Worm (Caenorhabditis elegans) whole organism, mixed stage, embryonic: ENCODE results near the gene sel-1.

Experiments
- M03D4.4 ChIP-seq: sonication (generic microtip); optimal IDR thresholded peaks from 2 replicates; lab custom pipeline; 2017; ENCODE audit warnings: mild to moderate bottlenecking, missing genetic modification characterization, missing compliant biosample characterization
- bed-3 ChIP-seq: fragments of 200-800 bp; sonication (Bioruptor generic); optimal IDR thresholded peaks from 3 replicates; lab custom pipeline; 2018; ENCODE audit warnings: mild to moderate bottlenecking, missing genetic modification characterization, moderate library complexity, missing compliant biosample characterization
- blmp-1 ChIP-seq: fragments of 150-350 bp; optimal IDR thresholded peaks from 2 replicates; lab custom pipeline; 2014; ENCODE audit warnings: missing biosample characterization, missing genetic modification characterization
- ceh-39 ChIP-seq: fragments of 150-350 bp; optimal IDR thresholded peaks from 2 replicates; lab custom pipeline; 2014; ENCODE audit warnings: missing biosample characterization, missing genetic modification characterization
- ceh-43 ChIP-seq: fragments of 200-800 bp; sonication (Bioruptor generic); optimal IDR thresholded peaks from 2 replicates; lab custom pipeline; 2018; ENCODE audit warnings: mild to moderate bottlenecking, missing genetic modification characterization, moderate library complexity, missing compliant biosample characterization
- ceh-83 ChIP-seq: fragments of 200-800 bp; sonication (Bioruptor generic); optimal IDR thresholded peaks from 2 replicates; lab custom pipeline; 2018; ENCODE audit warnings: mild to moderate bottlenecking, missing genetic modification characterization, missing compliant biosample characterization
- ces-1 ChIP-seq: fragments of 150-350 bp; optimal IDR thresholded peaks from 2 replicates; lab custom pipeline; 2014; ENCODE audit warnings: missing biosample characterization, missing genetic modification reagents, missing genetic modification characterization
- cnd-1 ChIP-seq: fragments of 200-800 bp; sonication (Bioruptor generic); optimal IDR thresholded peaks from 2 replicates; lab custom pipeline; 2018; ENCODE audit warnings: mild to moderate bottlenecking, missing genetic modification characterization, missing compliant biosample characterization
- drap-1 ChIP-seq: fragments of 200-800 bp; sonication (Bioruptor generic); optimal IDR thresholded peaks from 3 replicates; lab custom pipeline; 2018; ENCODE audit warnings: mild to moderate bottlenecking, missing genetic modification characterization, missing compliant biosample characterization
- elt-1 ChIP-seq: sonication (generic microtip); optimal IDR thresholded peaks from 2 replicates; lab custom pipeline; 2017; ENCODE audit warnings: missing genetic modification characterization, mild to moderate bottlenecking, missing compliant biosample characterization, antibody characterized with exemption, moderate library complexity, borderline replicate concordance; ENCODE audit not compliant: insufficient read depth
- elt-3 ChIP-seq: fragments of 150-350 bp; optimal IDR thresholded peaks from 2 replicates; lab custom pipeline; 2014; ENCODE audit warnings: missing biosample characterization, missing genetic modification characterization
- flh-1 ChIP-seq: fragments of 200-800 bp; sonication (Bioruptor generic); optimal IDR thresholded peaks from 2 replicates; lab custom pipeline; 2018; ENCODE audit warnings: mild to moderate bottlenecking, missing genetic modification characterization, moderate library complexity, missing compliant biosample characterization
- ham-2 ChIP-seq: fragments of 200-800 bp; sonication (Bioruptor generic); optimal IDR thresholded peaks from 2 replicates; lab custom pipeline; 2018; ENCODE audit warnings: mild to moderate bottlenecking, missing genetic modification characterization, missing compliant biosample characterization
- hlh-1 ChIP-seq: fragments of 150-350 bp; optimal IDR thresholded peaks from 2 replicates; lab custom pipeline; 2014; ENCODE audit warnings: missing biosample characterization, missing genetic modification reagents, missing genetic modification characterization
- lin-13 ChIP-seq: fragments of 150-350 bp; optimal IDR thresholded peaks from 2 replicates; lab custom pipeline; 2014; ENCODE audit warnings: missing biosample characterization, missing genetic modification characterization
- lin-32 ChIP-seq: fragments of 200-800 bp; sonication (Bioruptor generic); optimal IDR thresholded peaks from 2 replicates; lab custom pipeline; 2018; ENCODE audit warnings: mild to moderate bottlenecking, missing genetic modification characterization, missing compliant biosample characterization
- lsy-2 ChIP-seq: fragments of 150-350 bp; optimal IDR thresholded peaks from 2 replicates; lab custom pipeline; 2014; ENCODE audit warnings: missing biosample characterization, missing genetic modification characterization
- mab-5 ChIP-seq: fragments of 150-350 bp; optimal IDR thresholded peaks from 2 replicates; lab custom pipeline; 2014; ENCODE audit warnings: missing biosample characterization, missing genetic modification characterization
- mep-1 ChIP-seq: fragments of 150-350 bp; optimal IDR thresholded peaks from 2 replicates; lab custom pipeline; 2017; ENCODE audit warnings: missing biosample characterization, missing genetic modification reagents, missing genetic modification characterization, inconsistent platforms
- mls-2 ChIP-seq: sonication (generic microtip); optimal IDR thresholded peaks from 2 replicates; lab custom pipeline; 2016; ENCODE audit warnings: mild to moderate bottlenecking, missing genetic modification characterization, moderate library complexity, missing compliant biosample characterization
- nhr-12 ChIP-seq: fragments of 150-350 bp; optimal IDR thresholded peaks from 2 replicates; lab custom pipeline; 2014; ENCODE audit warnings: missing biosample characterization, missing genetic modification characterization
- nhr-2 ChIP-seq: fragments of 150-350 bp; optimal IDR thresholded peaks from 2 replicates; lab custom pipeline; 2014; ENCODE audit warnings: missing biosample characterization, missing genetic modification characterization
- nhr-237 ChIP-seq: fragments of 150-350 bp; optimal IDR thresholded peaks from 2 replicates; lab custom pipeline; 2014; ENCODE audit warnings: missing biosample characterization, missing genetic modification characterization
- nhr-28 ChIP-seq: fragments of 150-350 bp; optimal IDR thresholded peaks from 2 replicates; lab custom pipeline; 2014; ENCODE audit warnings: missing biosample characterization, missing genetic modification characterization
- nhr-76 ChIP-seq: sonication (generic microtip); optimal IDR thresholded peaks from 2 replicates; lab custom pipeline; 2017; ENCODE audit warnings: missing biosample characterization, missing genetic modification characterization
- pha-4 ChIP-seq: fragments of 150-350 bp; optimal IDR thresholded peaks from 2 replicates; lab custom pipeline; 2018; ENCODE audit warnings: missing biosample characterization, missing genetic modification reagents, missing genetic modification characterization
- snpc-4 ChIP-seq: fragments of 150-350 bp; optimal IDR thresholded peaks from 2 replicates; lab custom pipeline; 2014; ENCODE audit warnings: missing biosample characterization, missing genetic modification characterization
- sptf-1 ChIP-seq: sonication (generic microtip); optimal IDR thresholded peaks from 2 replicates; lab custom pipeline; 2017; ENCODE audit warnings: mild to moderate bottlenecking, missing genetic modification characterization, moderate library complexity, missing compliant biosample characterization
- tbx-8 ChIP-seq: fragments of 200-800 bp; sonication (Bioruptor generic); optimal IDR thresholded peaks from 2 replicates; lab custom pipeline; 2018; ENCODE audit warnings: mild to moderate bottlenecking, missing genetic modification characterization, moderate library complexity, missing compliant biosample characterization
- unc-120 ChIP-seq: sonication (generic microtip); optimal IDR thresholded peaks from 2 replicates; lab custom pipeline; 2017; ENCODE audit warnings: missing genetic modification characterization, missing compliant biosample characterization; ENCODE audit not compliant: poor library complexity, severe bottlenecking
- unc-39 ChIP-seq: fragments of 150-350 bp; optimal IDR thresholded peaks from 2 replicates; lab custom pipeline; 2014; ENCODE audit warnings: missing biosample characterization, missing genetic modification characterization
- unc-62 ChIP-seq: fragments of 150-350 bp; optimal IDR thresholded peaks from 2 replicates; lab custom pipeline; 2014; ENCODE audit warnings: missing biosample characterization, missing genetic modification reagents, missing genetic modification characterization
- zip-8 ChIP-seq: fragments of 150-350 bp; optimal IDR thresholded peaks from 2 replicates; lab custom pipeline; 2014; ENCODE audit warnings: missing biosample characterization, missing genetic modification characterization
- ztf-11 ChIP-seq: fragments of 150-350 bp; optimal IDR thresholded peaks from 2 replicates; lab custom pipeline; 2014; ENCODE audit warnings: missing biosample characterization, missing genetic modification characterization

The sel-1 gene

DNA sequence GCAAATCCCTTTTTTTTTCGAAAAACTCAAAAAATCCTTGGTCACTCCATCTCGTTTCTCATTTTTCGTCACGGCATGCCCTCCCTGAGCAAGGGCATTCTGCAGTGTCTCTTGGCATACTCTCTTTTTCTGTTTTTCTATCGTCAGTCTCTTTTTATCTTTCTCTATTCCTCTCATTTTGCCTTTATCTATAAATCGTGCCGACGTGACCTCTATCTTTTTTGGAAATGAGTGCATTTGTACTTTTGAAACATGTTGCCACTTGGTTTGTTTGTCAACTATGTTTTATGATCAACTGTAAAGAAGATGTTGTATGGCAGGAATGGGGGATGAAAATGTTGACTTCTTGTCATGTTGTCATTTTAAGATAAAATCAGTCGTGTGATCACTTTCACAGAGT lies 31.6 kb upstream of the sel-1 start:
- TF ChIP-seq lin-13 (tag; lab: Kevin White, UChicago) (no peak), pha-4 (tag; lab: Kevin White, UChicago) (no peak), ceh-43 (no peak), nhr-2 (tag; lab: Kevin White, UChicago) (no peak), ceh-39 (tag; lab: Kevin White, UChicago) (no peak), mab-5 (tag; lab: Kevin White, UChicago) (no peak), ztf-11 (no peak), tbx-8 (GFP tag; lab: Kevin White, UChicago) (no peak), M03D4.4 (tag; lab: Kevin White, UChicago) (no peak), ces-1 (no peak), unc-120 (tag; lab: Kevin White, UChicago) (no peak), sptf-1 (no peak), hlh-1 (tag; lab: Kevin White, UChicago) (no peak), ham-2 (GFP tag; lab: Kevin White, UChicago) (no peak), lin-32 (GFP tag; lab: Kevin White, UChicago) (no peak), flh-1 (no peak), nhr-76 (tag; lab: Kevin White, UChicago) (no peak), drap-1 (GFP tag; lab: Kevin White, UChicago) (no peak), zip-8 (tag; lab: Kevin White, UChicago) (no peak), mep-1 (no peak)

DNA sequence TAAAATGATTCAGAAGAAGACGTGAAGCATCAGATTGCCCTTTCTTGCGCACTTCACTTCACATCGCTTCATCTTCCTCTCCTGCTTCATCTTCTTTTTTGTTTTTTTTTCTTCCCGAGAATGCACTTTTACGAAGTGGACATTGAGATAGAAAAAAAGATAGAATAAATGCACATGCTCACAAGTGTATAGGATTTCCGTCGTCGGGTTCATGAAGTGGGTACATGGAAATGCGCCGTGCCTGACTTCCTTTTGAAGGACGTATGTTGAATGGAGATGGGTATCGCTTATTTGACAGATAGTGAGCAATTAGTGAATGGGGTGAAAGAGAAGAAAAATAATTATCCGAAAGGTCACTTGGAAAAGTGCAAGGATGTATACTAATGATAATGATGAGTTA lies 30.4 kb upstream of the sel-1 start:
- no peak for TF ChIP-seq cnd-1 (tag; lab: Kevin White, UChicago)
- no peak for TF ChIP-seq lsy-2 (tag; lab: Kevin White, UChicago)
- no peak for TF ChIP-seq drap-1 (GFP tag; lab: Kevin White, UChicago)
- TF ChIP-seq snpc-4 (tag; lab: Kevin White, UChicago) = no peak
- TF ChIP-seq unc-62 (GFP tag; lab: Kevin White, UChicago) = no peak
- no peak for TF ChIP-seq nhr-76 (tag; lab: Kevin White, UChicago)
- TF ChIP-seq ceh-83 (GFP tag; lab: Kevin White, UChicago) = no peak
- TF ChIP-seq nhr-237 (tag; lab: Kevin White, UChicago) = no peak
- no peak for TF ChIP-seq hlh-1 (tag; lab: Kevin White, UChicago)
- no peak for TF ChIP-seq tbx-8 (GFP tag; lab: Kevin White, UChicago)
- TF ChIP-seq ham-2 (GFP tag; lab: Kevin White, UChicago) = no peak
- no peak for TF ChIP-seq elt-3 (tag; lab: Kevin White, UChicago)
- TF ChIP-seq unc-39 (tag; lab: Kevin White, UChicago) = no peak
- no peak for TF ChIP-seq zip-8 (tag; lab: Kevin White, UChicago)

DNA sequence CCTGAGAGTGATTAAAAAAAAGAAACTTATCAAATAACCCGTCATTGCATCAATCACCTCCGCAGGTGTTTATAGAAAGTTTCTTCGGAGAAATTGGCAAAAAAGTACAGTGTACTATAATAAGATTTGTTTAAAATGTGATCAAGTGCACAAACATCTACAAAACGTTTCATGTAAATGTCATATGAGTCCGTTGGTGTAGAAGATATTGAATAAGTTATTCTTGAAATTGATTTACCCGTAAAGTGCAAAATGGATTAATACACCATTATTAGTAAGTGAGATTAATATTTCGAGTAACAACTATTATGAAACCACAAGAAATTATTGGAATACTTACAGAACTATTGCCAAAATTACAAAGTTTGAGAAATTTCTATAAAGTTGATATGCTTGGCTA lies 29.4 kb upstream of the sel-1 start:
- peak; percentile 5 for TF ChIP-seq ces-1
- TF ChIP-seq ztf-11 = no peak
- no peak for TF ChIP-seq snpc-4 (tag; lab: Kevin White, UChicago)
- no peak for TF ChIP-seq unc-120 (tag; lab: Kevin White, UChicago)
- TF ChIP-seq cnd-1 (tag; lab: Kevin White, UChicago) = no peak
- TF ChIP-seq, all 35 proteins: peak for 1

DNA sequence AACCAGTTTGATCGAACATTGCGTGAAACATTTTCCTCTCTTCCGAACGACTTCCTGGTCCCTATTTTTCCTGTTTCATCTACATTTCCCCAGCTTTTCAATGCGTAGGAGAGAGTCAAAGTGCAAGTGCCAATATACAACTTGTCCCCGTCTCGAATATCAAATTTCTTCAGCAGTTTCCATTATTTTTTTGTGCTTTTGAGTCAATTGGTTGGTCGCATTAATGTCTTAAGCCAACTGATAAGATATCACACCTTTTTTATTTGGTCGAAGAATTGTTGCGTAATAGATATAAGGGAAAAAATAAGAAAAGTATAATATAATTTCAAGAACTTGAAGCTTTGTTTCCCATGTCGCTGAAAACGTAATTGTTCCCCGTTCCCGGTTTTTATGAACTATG lies 28.2 kb upstream of the sel-1 start:
- TF ChIP-seq ceh-39 (tag; lab: Kevin White, UChicago) (no peak), zip-8 (tag; lab: Kevin White, UChicago) (peak; percentile 75)

DNA sequence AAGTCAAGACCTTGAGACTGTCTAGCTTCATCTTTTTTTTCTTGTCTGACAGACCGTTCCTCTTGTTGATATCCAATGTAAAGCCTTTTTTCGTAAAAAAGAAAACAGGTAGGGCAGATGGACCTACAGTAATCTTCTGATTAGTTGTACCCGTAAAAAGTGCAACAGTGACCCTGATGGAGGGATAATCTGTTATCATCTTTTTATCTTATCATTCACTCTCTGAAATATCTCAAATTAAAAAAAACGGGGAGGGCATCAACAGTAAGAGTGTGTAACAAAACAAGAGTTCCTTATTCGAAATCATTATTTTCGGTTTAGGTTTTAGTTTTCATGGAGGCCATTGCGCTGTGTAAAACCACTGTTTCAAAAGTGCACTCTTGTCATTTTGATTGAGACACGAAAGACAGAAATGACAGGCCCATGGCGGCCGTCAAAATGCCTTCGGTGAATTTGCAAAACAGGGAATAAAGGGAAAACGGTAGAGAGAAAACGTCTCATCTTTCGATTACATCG lies 26.8 kb upstream of the sel-1 start:
- no peak for TF ChIP-seq pha-4 (tag; lab: Kevin White, UChicago)
- TF ChIP-seq nhr-28 = no peak
- no peak for TF ChIP-seq drap-1 (GFP tag; lab: Kevin White, UChicago)
- TF ChIP-seq unc-39 (tag; lab: Kevin White, UChicago) = no peak
- no peak for TF ChIP-seq ceh-39 (tag; lab: Kevin White, UChicago)
- no peak for TF ChIP-seq blmp-1 (tag; lab: Kevin White, UChicago)

DNA sequence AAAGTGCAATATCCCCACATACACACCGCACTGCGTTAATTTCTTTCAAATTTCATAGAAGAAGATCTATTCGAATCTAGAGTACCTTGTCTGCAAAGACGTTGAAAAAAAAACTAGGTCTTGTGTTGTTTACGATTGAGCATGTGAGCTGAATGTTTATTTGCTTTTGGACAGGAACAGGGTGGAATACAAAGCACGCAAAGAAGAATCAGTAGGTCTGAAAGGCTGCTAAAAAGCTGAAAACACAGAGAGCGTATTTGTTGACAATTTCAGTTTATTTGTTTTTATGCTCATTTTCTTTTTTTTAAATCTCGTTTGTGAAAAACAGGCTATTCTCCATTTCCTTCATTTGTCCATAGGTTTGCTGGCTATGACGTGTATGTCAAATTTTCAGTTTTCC lies 25.6 kb upstream of the sel-1 start:
- TF ChIP-seq nhr-12 (tag; lab: Kevin White, UChicago) (no peak), nhr-28 (no peak), elt-1 (tag; lab: Kevin White, UChicago) (no peak), tbx-8 (GFP tag; lab: Kevin White, UChicago) (no peak), lsy-2 (tag; lab: Kevin White, UChicago) (no peak), sptf-1 (no peak), mls-2 (tag; lab: Kevin White, UChicago) (no peak), bed-3 (no peak), drap-1 (GFP tag; lab: Kevin White, UChicago) (no peak), elt-3 (tag; lab: Kevin White, UChicago) (no peak), nhr-237 (tag; lab: Kevin White, UChicago) (no peak), cnd-1 (tag; lab: Kevin White, UChicago) (no peak), hlh-1 (tag; lab: Kevin White, UChicago) (no peak), unc-62 (GFP tag; lab: Kevin White, UChicago) (no peak), unc-120 (tag; lab: Kevin White, UChicago) (no peak)
